Worm (Caenorhabditis elegans) whole organism, mixed stage, embryonic: Measurements from ENCODE around the gene lgmn-1.

Experiments used
- M03D4.4 ChIP-seq: sonication (generic microtip); optimal IDR thresholded peaks from 2 replicates; lab custom pipeline; 2017; ENCODE audit warnings: mild to moderate bottlenecking, missing genetic modification characterization, missing compliant biosample characterization
- bed-3 ChIP-seq: fragments of 200-800 bp; sonication (Bioruptor generic); optimal IDR thresholded peaks from 3 replicates; lab custom pipeline; 2018; ENCODE audit warnings: mild to moderate bottlenecking, missing genetic modification characterization, moderate library complexity, missing compliant biosample characterization
- blmp-1 ChIP-seq: fragments of 150-350 bp; optimal IDR thresholded peaks from 2 replicates; lab custom pipeline; 2014; ENCODE audit warnings: missing biosample characterization, missing genetic modification characterization
- ceh-39 ChIP-seq: fragments of 150-350 bp; optimal IDR thresholded peaks from 2 replicates; lab custom pipeline; 2014; ENCODE audit warnings: missing biosample characterization, missing genetic modification characterization
- ceh-43 ChIP-seq: fragments of 200-800 bp; sonication (Bioruptor generic); optimal IDR thresholded peaks from 2 replicates; lab custom pipeline; 2018; ENCODE audit warnings: mild to moderate bottlenecking, missing genetic modification characterization, moderate library complexity, missing compliant biosample characterization
- ceh-83 ChIP-seq: fragments of 200-800 bp; sonication (Bioruptor generic); optimal IDR thresholded peaks from 2 replicates; lab custom pipeline; 2018; ENCODE audit warnings: mild to moderate bottlenecking, missing genetic modification characterization, missing compliant biosample characterization
- drap-1 ChIP-seq: fragments of 200-800 bp; sonication (Bioruptor generic); optimal IDR thresholded peaks from 3 replicates; lab custom pipeline; 2018; ENCODE audit warnings: mild to moderate bottlenecking, missing genetic modification characterization, missing compliant biosample characterization
- elt-1 ChIP-seq: sonication (generic microtip); optimal IDR thresholded peaks from 2 replicates; lab custom pipeline; 2017; ENCODE audit warnings: missing genetic modification characterization, mild to moderate bottlenecking, missing compliant biosample characterization, antibody characterized with exemption, moderate library complexity, borderline replicate concordance; ENCODE audit not compliant: insufficient read depth
- elt-3 ChIP-seq: fragments of 150-350 bp; optimal IDR thresholded peaks from 2 replicates; lab custom pipeline; 2014; ENCODE audit warnings: missing biosample characterization, missing genetic modification characterization
- flh-1 ChIP-seq: fragments of 200-800 bp; sonication (Bioruptor generic); optimal IDR thresholded peaks from 2 replicates; lab custom pipeline; 2018; ENCODE audit warnings: mild to moderate bottlenecking, missing genetic modification characterization, moderate library complexity, missing compliant biosample characterization
- ham-2 ChIP-seq: fragments of 200-800 bp; sonication (Bioruptor generic); optimal IDR thresholded peaks from 2 replicates; lab custom pipeline; 2018; ENCODE audit warnings: mild to moderate bottlenecking, missing genetic modification characterization, missing compliant biosample characterization
- hlh-1 ChIP-seq: fragments of 150-350 bp; optimal IDR thresholded peaks from 2 replicates; lab custom pipeline; 2014; ENCODE audit warnings: missing biosample characterization, missing genetic modification reagents, missing genetic modification characterization
- lin-13 ChIP-seq: fragments of 150-350 bp; optimal IDR thresholded peaks from 2 replicates; lab custom pipeline; 2014; ENCODE audit warnings: missing biosample characterization, missing genetic modification characterization
- lsy-2 ChIP-seq: fragments of 150-350 bp; optimal IDR thresholded peaks from 2 replicates; lab custom pipeline; 2014; ENCODE audit warnings: missing biosample characterization, missing genetic modification characterization
- mab-5 ChIP-seq: fragments of 150-350 bp; optimal IDR thresholded peaks from 2 replicates; lab custom pipeline; 2014; ENCODE audit warnings: missing biosample characterization, missing genetic modification characterization
- mep-1 ChIP-seq: fragments of 150-350 bp; optimal IDR thresholded peaks from 2 replicates; lab custom pipeline; 2017; ENCODE audit warnings: missing biosample characterization, missing genetic modification reagents, missing genetic modification characterization, inconsistent platforms
- mls-2 ChIP-seq: sonication (generic microtip); optimal IDR thresholded peaks from 2 replicates; lab custom pipeline; 2016; ENCODE audit warnings: mild to moderate bottlenecking, missing genetic modification characterization, moderate library complexity, missing compliant biosample characterization
- nhr-12 ChIP-seq: fragments of 150-350 bp; optimal IDR thresholded peaks from 2 replicates; lab custom pipeline; 2014; ENCODE audit warnings: missing biosample characterization, missing genetic modification characterization
- nhr-2 ChIP-seq: fragments of 150-350 bp; optimal IDR thresholded peaks from 2 replicates; lab custom pipeline; 2014; ENCODE audit warnings: missing biosample characterization, missing genetic modification characterization
- nhr-237 ChIP-seq: fragments of 150-350 bp; optimal IDR thresholded peaks from 2 replicates; lab custom pipeline; 2014; ENCODE audit warnings: missing biosample characterization, missing genetic modification characterization
- nhr-28 ChIP-seq: fragments of 150-350 bp; optimal IDR thresholded peaks from 2 replicates; lab custom pipeline; 2014; ENCODE audit warnings: missing biosample characterization, missing genetic modification characterization
- pha-4 ChIP-seq: fragments of 150-350 bp; optimal IDR thresholded peaks from 2 replicates; lab custom pipeline; 2018; ENCODE audit warnings: missing biosample characterization, missing genetic modification reagents, missing genetic modification characterization
- sem-2 ChIP-seq: fragments of 200-800 bp; sonication (Bioruptor generic); optimal IDR thresholded peaks from 2 replicates; lab custom pipeline; 2018; ENCODE audit warnings: mild to moderate bottlenecking, missing genetic modification characterization, missing compliant biosample characterization
- sptf-1 ChIP-seq: sonication (generic microtip); optimal IDR thresholded peaks from 2 replicates; lab custom pipeline; 2017; ENCODE audit warnings: mild to moderate bottlenecking, missing genetic modification characterization, moderate library complexity, missing compliant biosample characterization
- tbx-8 ChIP-seq: fragments of 200-800 bp; sonication (Bioruptor generic); optimal IDR thresholded peaks from 2 replicates; lab custom pipeline; 2018; ENCODE audit warnings: mild to moderate bottlenecking, missing genetic modification characterization, moderate library complexity, missing compliant biosample characterization
- unc-120 ChIP-seq: sonication (generic microtip); optimal IDR thresholded peaks from 2 replicates; lab custom pipeline; 2017; ENCODE audit warnings: missing genetic modification characterization, missing compliant biosample characterization; ENCODE audit not compliant: poor library complexity, severe bottlenecking
- unc-39 ChIP-seq: fragments of 150-350 bp; optimal IDR thresholded peaks from 2 replicates; lab custom pipeline; 2014; ENCODE audit warnings: missing biosample characterization, missing genetic modification characterization
- unc-62 ChIP-seq: fragments of 150-350 bp; optimal IDR thresholded peaks from 2 replicates; lab custom pipeline; 2014; ENCODE audit warnings: missing biosample characterization, missing genetic modification reagents, missing genetic modification characterization
- zip-8 ChIP-seq: fragments of 150-350 bp; optimal IDR thresholded peaks from 2 replicates; lab custom pipeline; 2014; ENCODE audit warnings: missing biosample characterization, missing genetic modification characterization
- ztf-11 ChIP-seq: fragments of 150-350 bp; optimal IDR thresholded peaks from 2 replicates; lab custom pipeline; 2014; ENCODE audit warnings: missing biosample characterization, missing genetic modification characterization

Gene lgmn-1

ce11 chrV:12523356-12523755, 10.5 kb downstream of the lgmn-1 start:
- no peak for TF ChIP-seq lsy-2 (tag; lab: Kevin White, UChicago)
- no peak for TF ChIP-seq sptf-1
- TF ChIP-seq mep-1 (tag; lab: Kevin White, UChicago): no peak
- no peak for TF ChIP-seq nhr-28 (tag; lab: Kevin White, UChicago)
- TF ChIP-seq hlh-1: peak; percentile 24
- TF ChIP-seq ceh-83: no peak
- TF ChIP-seq unc-62 (GFP tag; lab: Kevin White, UChicago): peak; percentile 76
- TF ChIP-seq sem-2 (GFP tag; lab: Kevin White, UChicago): no peak
- no peak for TF ChIP-seq tbx-8 (GFP tag; lab: Kevin White, UChicago)

- TF ChIP-seq blmp-1: peak; percentile 73
- no peak for TF ChIP-seq zip-8 (tag; lab: Kevin White, UChicago)
These were observed 12.7 kb downstream of the lgmn-1 start, which contains the start of gene dyf-4 for ce11 chrV:12525526-12525925. dyf-4 (minus strand) TSS chrV:12525738.

ce11 chrV:12526124-12526523, 13.3 kb downstream of the lgmn-1 start:
- TF ChIP-seq hlh-1 (no peak), lin-13 (tag; lab: Kevin White, UChicago) (no peak), pha-4 (tag; lab: Kevin White, UChicago) (no peak), mab-5 (tag; lab: Kevin White, UChicago) (no peak), ceh-39 (tag; lab: Kevin White, UChicago) (no peak), ham-2 (GFP tag; lab: Kevin White, UChicago) (no peak), sptf-1 (no peak), elt-1 (tag; lab: Kevin White, UChicago) (no peak), M03D4.4 (tag; lab: Kevin White, UChicago) (no peak), mep-1 (tag; lab: Kevin White, UChicago) (no peak)

- TF ChIP-seq bed-3 (GFP tag; lab: Kevin White, UChicago) (no peak), ham-2 (GFP tag; lab: Kevin White, UChicago) (no peak), ceh-83 (no peak), tbx-8 (GFP tag; lab: Kevin White, UChicago) (no peak), ztf-11 (tag; lab: Kevin White, UChicago) (no peak), pha-4 (tag; lab: Kevin White, UChicago) (no peak), nhr-28 (tag; lab: Kevin White, UChicago) (no peak), lin-13 (tag; lab: Kevin White, UChicago) (no peak), mab-5 (tag; lab: Kevin White, UChicago) (no peak), unc-62 (GFP tag; lab: Kevin White, UChicago) (no peak), hlh-1 (no peak), ceh-39 (tag; lab: Kevin White, UChicago) (no peak), elt-3 (no peak), zip-8 (tag; lab: Kevin White, UChicago) (no peak), sptf-1 (no peak)
These were observed 13.9 kb downstream of the lgmn-1 start, which contains the start of gene F45D3.1 for ce11 chrV:12526758-12527157. F45D3.1 (plus strand) TSS chrV:12527058.

- TF ChIP-seq ztf-11 (tag; lab: Kevin White, UChicago) (no peak), unc-39 (tag; lab: Kevin White, UChicago) (no peak), ceh-43 (GFP tag; lab: Kevin White, UChicago) (no peak), nhr-2 (tag; lab: Kevin White, UChicago) (no peak), M03D4.4 (tag; lab: Kevin White, UChicago) (no peak), nhr-237 (tag; lab: Kevin White, UChicago) (no peak), sptf-1 (no peak), elt-3 (no peak), sem-2 (GFP tag; lab: Kevin White, UChicago) (no peak), nhr-12 (tag; lab: Kevin White, UChicago) (no peak), ham-2 (GFP tag; lab: Kevin White, UChicago) (no peak), hlh-1 (no peak), mep-1 (tag; lab: Kevin White, UChicago) (no peak), flh-1 (GFP tag; lab: Kevin White, UChicago) (no peak)
These were observed 16.1 kb downstream of the lgmn-1 start for ce11 chrV:12528919-12529318.

ce11 chrV:12530129-12530528, 17.3 kb downstream of the lgmn-1 start:
- TF ChIP-seq unc-120 (tag; lab: Kevin White, UChicago) (no peak), bed-3 (GFP tag; lab: Kevin White, UChicago) (no peak), zip-8 (tag; lab: Kevin White, UChicago) (no peak), ceh-83 (no peak), lin-13 (tag; lab: Kevin White, UChicago) (no peak), mls-2 (tag; lab: Kevin White, UChicago) (no peak), drap-1 (GFP tag; lab: Kevin White, UChicago) (no peak)
